Fruit fly (Drosophila melanogaster) whole organism, embryonic: Measurements from ENCODE around the gene grass.

Source experiments
- Aef1 ChIP-seq: fragments of 200-800 bp; sonication (Bioruptor generic); IDR thresholded peaks from 3 replicates; pipeline ENCODE4 v1.3.6; 2022; ENCODE audit warnings: missing biosample characterization, missing genetic modification characterization
- Atf3 ChIP-seq: fragments of 200-800 bp; sonication (Bioruptor generic); optimal IDR thresholded peaks from 3 replicates; lab custom pipeline; 2016; ENCODE audit warnings: missing biosample characterization, missing genetic modification characterization
- Awh ChIP-seq: fragments of 200-800 bp; sonication (Bioruptor generic); IDR thresholded peaks from 2 replicates; pipeline ENCODE4, ENCODE4 v1.3.6; 2022; ENCODE audit warnings: missing biosample characterization, missing genetic modification characterization
- CG13424 ChIP-seq: fragments of 200-800 bp; sonication (Bioruptor generic); optimal IDR thresholded peaks from 2 replicates; lab custom pipeline; 2019; ENCODE audit warnings: missing biosample characterization, mild to moderate bottlenecking, missing genetic modification characterization, moderate library complexity
- CG14965 ChIP-seq: fragments of 200-800 bp; sonication (Bioruptor generic); optimal IDR thresholded peaks from 2 replicates; lab custom pipeline; 2016; ENCODE audit warnings: missing biosample characterization, missing genetic modification characterization, borderline replicate concordance
- CG1602 ChIP-seq: fragments of 200-800 bp; sonication (Bioruptor generic); optimal IDR thresholded peaks from 3 replicates; lab custom pipeline; 2016; ENCODE audit warnings: missing biosample characterization, missing genetic modification characterization
- CG16813 ChIP-seq: fragments of 200-800 bp; sonication (Bioruptor generic); IDR thresholded peaks from 3 replicates; pipeline ENCODE4 v1.3.6; 2022; ENCODE audit warnings: missing biosample characterization, missing genetic modification characterization; ENCODE audit not compliant: partially characterized antibody
- CG17612 ChIP-seq: fragments of 200-800 bp; sonication (Bioruptor generic); IDR thresholded peaks from 2 replicates; pipeline ENCODE4 v1.3.6; 2022; ENCODE audit warnings: missing biosample characterization, missing genetic modification characterization
- CG17802 ChIP-seq: fragments of 200-800 bp; sonication (Bioruptor generic); optimal IDR thresholded peaks from 2 replicates; lab custom pipeline; 2018; ENCODE audit warnings: missing biosample characterization, mild to moderate bottlenecking, missing genetic modification characterization, moderate library complexity
- CG18476 ChIP-seq: fragments of 200-800 bp; sonication (Bioruptor generic); optimal IDR thresholded peaks from 2 replicates; lab custom pipeline; 2016; ENCODE audit warnings: missing biosample characterization, mild to moderate bottlenecking, missing genetic modification characterization
- CG2678 ChIP-seq: fragments of 200-800 bp; sonication (Bioruptor generic); optimal IDR thresholded peaks from 3 replicates; lab custom pipeline; 2019; ENCODE audit warnings: missing biosample characterization, mild to moderate bottlenecking, missing genetic modification characterization, moderate library complexity
- CG31365 ChIP-seq: fragments of 200-800 bp; sonication (Bioruptor generic); optimal IDR thresholded peaks from 2 replicates; lab custom pipeline; 2018; ENCODE audit warnings: missing biosample characterization, mild to moderate bottlenecking, missing genetic modification characterization
- CG31388 ChIP-seq: fragments of 200-800 bp; sonication (Bioruptor generic); optimal IDR thresholded peaks from 2 replicates; lab custom pipeline; 2016; ENCODE audit warnings: missing biosample characterization, missing genetic modification characterization
- CG34224 ChIP-seq: fragments of 200-800 bp; sonication (Bioruptor generic); IDR thresholded peaks from 3 replicates; pipeline ENCODE4 v1.3.6; 2022; ENCODE audit warnings: missing biosample characterization, missing genetic modification characterization; ENCODE audit not compliant: partially characterized antibody
- CG3995 ChIP-seq: fragments of 200-800 bp; sonication (Bioruptor generic); optimal IDR thresholded peaks from 3 replicates; lab custom pipeline; 2016; ENCODE audit warnings: missing biosample characterization, missing genetic modification characterization
- CG4424 ChIP-seq: fragments of 200-800 bp; sonication (Bioruptor generic); optimal IDR thresholded peaks from 3 replicates; lab custom pipeline; 2016; ENCODE audit warnings: missing biosample characterization, missing genetic modification characterization
- CG6683 ChIP-seq: fragments of 200-800 bp; sonication (Bioruptor generic); optimal IDR thresholded peaks from 2 replicates; lab custom pipeline; 2017; ENCODE audit warnings: missing biosample characterization, mild to moderate bottlenecking, missing genetic modification characterization, missing genetic modification reagents
- CG7357 ChIP-seq: fragments of 200-800 bp; sonication (Bioruptor generic); IDR thresholded peaks from 3 replicates; pipeline ENCODE4 v1.3.6; 2022; ENCODE audit warnings: missing biosample characterization, missing genetic modification characterization
- CG7786 ChIP-seq: fragments of 200-800 bp; sonication (Bioruptor generic); optimal IDR thresholded peaks from 2 replicates; lab custom pipeline; 2016; ENCODE audit warnings: missing biosample characterization, missing genetic modification characterization
- CG7963 ChIP-seq: fragments of 200-800 bp; sonication (Bioruptor generic); IDR thresholded peaks from 3 replicates; pipeline ENCODE4 v1.3.6; 2022; ENCODE audit warnings: missing biosample characterization, missing genetic modification characterization; ENCODE audit not compliant: partially characterized antibody
- CoRest ChIP-seq: fragments of 200-800 bp; sonication (Bioruptor generic); optimal IDR thresholded peaks from 3 replicates; lab custom pipeline; 2018; ENCODE audit warnings: missing biosample characterization, mild to moderate bottlenecking, missing genetic modification characterization, moderate library complexity
- E2f2 ChIP-seq: fragments of 200-800 bp; sonication (Bioruptor generic); IDR thresholded peaks from 2 replicates; pipeline ENCODE4 v1.3.6; 2022; ENCODE audit warnings: missing biosample characterization, missing genetic modification characterization
- Hmx ChIP-seq: fragments of 200-800 bp; sonication (Bioruptor generic); optimal IDR thresholded peaks from 2 replicates; lab custom pipeline; 2016; ENCODE audit warnings: missing biosample characterization, missing genetic modification characterization
- Scr ChIP-seq: fragments of 200-800 bp; sonication (Bioruptor generic); IDR thresholded peaks from 2 replicates; pipeline ENCODE4 v1.3.6; 2022; ENCODE audit warnings: missing biosample characterization, missing genetic modification characterization; ENCODE audit not compliant: partially characterized antibody
- YL-1 ChIP-seq: fragments of 200-800 bp; sonication (Bioruptor generic); optimal IDR thresholded peaks from 3 replicates; lab custom pipeline; 2017; ENCODE audit warnings: missing biosample characterization, mild to moderate bottlenecking, missing genetic modification characterization
- cad ChIP-seq: fragments of >200 bp; optimal IDR thresholded peaks from 2 replicates; lab custom pipeline; 2017; ENCODE audit warnings: missing biosample characterization, missing genetic modification characterization
- caup ChIP-seq: fragments of 200-800 bp; sonication (Bioruptor generic); optimal IDR thresholded peaks from 3 replicates; lab custom pipeline; 2017; ENCODE audit warnings: missing biosample characterization, mild to moderate bottlenecking, missing genetic modification characterization, moderate library complexity; ENCODE audit not compliant: severe bottlenecking
- ci ChIP-seq: fragments of 200-800 bp; sonication (Bioruptor generic); IDR thresholded peaks from 3 replicates; pipeline ENCODE4 v1.3.6; 2022; ENCODE audit warnings: missing biosample characterization, missing genetic modification characterization
- dan ChIP-seq: fragments of 200-800 bp; sonication (Bioruptor generic); IDR thresholded peaks from 2 replicates; pipeline ENCODE4 v1.3.6; 2022; ENCODE audit warnings: missing biosample characterization, missing genetic modification characterization
- dmrt11E ChIP-seq: fragments of 200-800 bp; sonication (Bioruptor generic); optimal IDR thresholded peaks from 3 replicates; lab custom pipeline; 2018; ENCODE audit warnings: missing biosample characterization, mild to moderate bottlenecking, missing genetic modification characterization, moderate library complexity
- dysf ChIP-seq: fragments of 200-800 bp; sonication (Bioruptor generic); IDR thresholded peaks from 3 replicates; pipeline ENCODE4 v1.3.6; 2022; ENCODE audit warnings: missing biosample characterization, missing genetic modification characterization
- grau ChIP-seq: fragments of 200-800 bp; optimal IDR thresholded peaks from 3 replicates; lab custom pipeline; 2019; ENCODE audit warnings: missing biosample characterization, mild to moderate bottlenecking, missing genetic modification characterization, moderate library complexity
- hbn ChIP-seq: fragments of 200-800 bp; sonication (Bioruptor generic); IDR thresholded peaks from 2 replicates; pipeline ENCODE4 v1.3.6; 2022; ENCODE audit warnings: missing biosample characterization, missing genetic modification characterization; ENCODE audit not compliant: partially characterized antibody
- kni ChIP-seq: fragments of 200-800 bp; sonication (Bioruptor generic); optimal IDR thresholded peaks from 3 replicates; lab custom pipeline; 2017; ENCODE audit warnings: mild to moderate bottlenecking, missing biosample characterization, missing genetic modification reagents, missing genetic modification characterization
- knrl ChIP-seq: fragments of 200-800 bp; sonication (Bioruptor generic); IDR thresholded peaks from 3 replicates; pipeline ENCODE4 v1.3.6; 2022; ENCODE audit warnings: missing biosample characterization, missing genetic modification characterization; ENCODE audit not compliant: partially characterized antibody
- luna ChIP-seq: fragments of 200-800 bp; sonication (Bioruptor generic); optimal IDR thresholded peaks from 2 replicates; lab custom pipeline; 2016; ENCODE audit warnings: missing biosample characterization, missing genetic modification characterization
- mirr ChIP-seq: fragments of 200-800 bp; sonication (Bioruptor generic); optimal IDR thresholded peaks from 3 replicates; lab custom pipeline; 2018; ENCODE audit warnings: missing biosample characterization, mild to moderate bottlenecking, missing genetic modification characterization
- prd ChIP-seq, 3 experiments: fragments of >200 bp in 2 of 3; fragments of 200-800 bp in 1 of 3; sonication (Bioruptor generic) in 1 of 3; optimal IDR thresholded peaks in 2 of 3; IDR thresholded peaks in 1 of 3; 2 replicates in 2 of 3; 3 replicates in 1 of 3; pipeline versions ENCODE4 v1.3.6 to Lab custom; 2017 to 2022; ENCODE audit warnings: missing biosample characterization in 1 of 3, missing genetic modification characterization in 1 of 3
- psq ChIP-seq: fragments of 200-800 bp; sonication (Bioruptor generic); optimal IDR thresholded peaks from 2 replicates; lab custom pipeline; 2017; ENCODE audit warnings: missing biosample characterization, missing genetic modification characterization
- run ChIP-seq: fragments of 200-800 bp; sonication (Bioruptor generic); optimal IDR thresholded peaks from 3 replicates; lab custom pipeline; 2018; ENCODE audit warnings: missing biosample characterization, mild to moderate bottlenecking, missing genetic modification characterization
- sc ChIP-seq, 3 experiments: fragments of >200 bp in 2 of 3; fragments of 200-800 bp in 1 of 3; sonication (Bioruptor generic) in 1 of 3; optimal IDR thresholded peaks; 2 replicates in 2 of 3; 3 replicates in 1 of 3; lab custom pipeline; 2017; ENCODE audit warnings: mild to moderate bottlenecking in 1 of 3, missing biosample characterization in 1 of 3, missing genetic modification characterization in 1 of 3, missing genetic modification reagents in 1 of 3
- schlank ChIP-seq: fragments of 200-800 bp; sonication (Bioruptor generic); optimal IDR thresholded peaks from 2 replicates; lab custom pipeline; 2018; ENCODE audit warnings: missing biosample characterization, mild to moderate bottlenecking, missing genetic modification characterization
- sd ChIP-seq: fragments of 200-800 bp; sonication (Bioruptor generic); optimal IDR thresholded peaks from 3 replicates; lab custom pipeline; 2018; ENCODE audit warnings: missing biosample characterization, mild to moderate bottlenecking, missing genetic modification characterization, moderate library complexity
- sens-2 ChIP-seq: fragments of 200-800 bp; sonication (Bioruptor generic); IDR thresholded peaks from 2 replicates; pipeline ENCODE4 v1.3.6; 2022; ENCODE audit warnings: missing biosample characterization, missing genetic modification characterization
- ssp ChIP-seq: fragments of 200-800 bp; sonication (Bioruptor generic); IDR thresholded peaks from 2 replicates; pipeline ENCODE4 v1.3.6; 2022; ENCODE audit warnings: missing biosample characterization, missing genetic modification characterization
- sug ChIP-seq: fragments of 200-800 bp; optimal IDR thresholded peaks from 2 replicates; lab custom pipeline; 2019; ENCODE audit warnings: missing biosample characterization, mild to moderate bottlenecking, missing genetic modification characterization, moderate library complexity
- trh ChIP-seq: fragments of 200-800 bp; sonication (Bioruptor generic); optimal IDR thresholded peaks from 2 replicates; lab custom pipeline; 2016; ENCODE audit warnings: missing biosample characterization, missing genetic modification characterization

The grass gene

dm6 chr3R:27148812-27149769 is 8.7 kb upstream of the grass start (continued):
- TF ChIP-seq knrl (GFP tag; lab: Robert Waterston, UW): no peak
- no peak for TF ChIP-seq CG14965
- TF ChIP-seq psq: no peak
- TF ChIP-seq sug (tag; lab: Kevin White, UChicago): peak; percentile 56
- no peak for TF ChIP-seq CG34224
- TF ChIP-seq dysf (GFP tag; lab: Robert Waterston, UW): no peak
- TF ChIP-seq Hmx (GFP tag; lab: Kevin White, UChicago): no peak
- no peak for TF ChIP-seq Atf3 (GFP tag; lab: Kevin White, UChicago)
- TF ChIP-seq Scr (GFP tag; lab: Robert Waterston, UW): no peak
- no peak for TF ChIP-seq Awh (GFP tag; lab: Robert Waterston, UW)
- peak; percentile 29 for TF ChIP-seq run
- no peak for TF ChIP-seq CG17802
- peak; percentile 90 for TF ChIP-seq mirr (GFP tag; lab: Kevin White, UChicago)
- no peak for TF ChIP-seq cad (GFP tag; lab: Kevin White, UChicago)
- no peak for TF ChIP-seq luna (GFP tag; lab: Kevin White, UChicago)
- no peak for TF ChIP-seq Aef1 (GFP tag; lab: Robert Waterston, UW)
- TF ChIP-seq CG7963 (GFP tag; lab: Robert Waterston, UW): no peak
- no peak for TF ChIP-seq sc (optimal IDR thresholded peaks at IDR 0.05; lab: Kevin White, UChicago)
- TF ChIP-seq sc (GFP tag; optimal IDR thresholded peaks at IDR 0.05; lab: Kevin White, UChicago): no peak
- TF ChIP-seq CG31388 (GFP tag; lab: Kevin White, UChicago): no peak
- no peak for TF ChIP-seq CG6683 (GFP tag; lab: Kevin White, UChicago)
- TF ChIP-seq CG7786: no peak
- TF ChIP-seq CoRest: peak; percentile 28
- no peak for TF ChIP-seq sens-2
- no peak for TF ChIP-seq CG17612 (GFP tag; lab: Robert Waterston, UW)
- TF ChIP-seq CG2678: peak; percentile 47
- no peak for TF ChIP-seq prd (optimal IDR thresholded peaks at IDR 0.05; lab: Kevin White, UChicago)
- no peak for TF ChIP-seq prd (GFP tag; IDR thresholded peaks at IDR 0.05; lab: Robert Waterston, UW)
- no peak for TF ChIP-seq hbn (GFP tag; lab: Robert Waterston, UW)
- TF ChIP-seq CG7357 (GFP tag; lab: Robert Waterston, UW): no peak
- TF ChIP-seq trh: no peak
- peak; percentile 56 for TF ChIP-seq sd
- no peak for TF ChIP-seq caup
- TF ChIP-seq ci: no peak
- no peak for TF ChIP-seq schlank (tag; lab: Kevin White, UChicago)
- no peak for TF ChIP-seq E2f2 (GFP tag; lab: Robert Waterston, UW)
- TF ChIP-seq CG3995 (GFP tag; lab: Kevin White, UChicago): no peak
- no peak for TF ChIP-seq CG4424 (GFP tag; lab: Kevin White, UChicago)
- TF ChIP-seq grau: peak; percentile 92
- TF ChIP-seq CG16813 (GFP tag; lab: Robert Waterston, UW): no peak
- TF ChIP-seq dmrt11E: no peak
- no peak for TF ChIP-seq CG31365
- TF ChIP-seq kni: peak; percentile 8
- no peak for TF ChIP-seq dan (GFP tag; lab: Robert Waterston, UW)
- no peak for TF ChIP-seq CG1602
- TF ChIP-seq CG18476 (GFP tag; lab: Kevin White, UChicago): no peak
- TF ChIP-seq ssp (GFP tag; lab: Robert Waterston, UW): no peak
- TF ChIP-seq CG13424 (tag; lab: Kevin White, UChicago): peak; percentile 11
- no peak for TF ChIP-seq YL-1 (GFP tag; lab: Kevin White, UChicago)
